Fruit fly (Drosophila melanogaster): ENCODE data around the gene Elp4.

dm6 chr2L:5541935-5542685, 18.2 kb downstream of the Elp4 start, which contains the start of the genes Hel25E and Lam:
- TF ChIP-seq Pif1A (GFP tag; optimal IDR thresholded peaks at IDR 0.05), result no peak
- no peak for TF ChIP-seq CG14655 (GFP tag; optimal IDR thresholded peaks at IDR 0.05)
- no peak for TF ChIP-seq CG15710 (tag; optimal IDR thresholded peaks at IDR 0.05)
- no peak for TF ChIP-seq CG32121 (GFP tag; IDR thresholded peaks at IDR 0.05)
- TF ChIP-seq CG10348 (GFP tag; IDR thresholded peaks at IDR 0.05), result no peak
- TF ChIP-seq rn (GFP tag; IDR thresholded peaks at IDR 0.05), result no peak

Measured in whole organism, pupa.